Fruit fly (Drosophila melanogaster): ENCODE measurements around the gene E23.

DNA sequence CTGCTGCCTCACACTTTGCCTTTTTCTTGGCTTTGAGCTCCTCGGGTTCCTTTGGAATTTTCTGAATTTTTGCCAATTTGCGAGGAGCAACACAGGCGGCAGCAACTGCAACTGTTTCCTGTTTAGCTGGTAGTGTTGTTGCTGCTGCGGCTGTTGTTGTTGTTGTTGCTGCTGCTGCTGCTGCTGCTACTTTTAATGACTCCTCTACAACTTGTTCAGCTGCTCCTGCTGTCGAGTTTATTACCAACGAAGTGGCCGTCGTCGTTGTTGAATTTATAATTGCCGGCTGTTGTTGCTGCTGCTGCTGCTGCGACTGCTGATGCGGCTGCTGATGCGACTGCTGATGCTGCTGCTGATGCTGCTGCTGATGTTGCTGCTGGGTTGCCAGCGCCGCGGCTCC, 1.7 kb downstream of the E23 start:
- no peak for TF ChIP-seq CG8478 (optimal IDR thresholded peaks at IDR 0.05)
- TF ChIP-seq CTCF (optimal IDR thresholded peaks at IDR 0.05), result no peak
